Fruit fly (Drosophila melanogaster) whole organism, embryonic: ENCODE measurements around the gene CG13085.

Source experiments
- Abd-B ChIP-seq: fragments of 200-800 bp; sonication (Bioruptor generic); optimal IDR thresholded peaks from 2 replicates; lab custom pipeline; 2018; ENCODE audit warnings: missing biosample characterization, mild to moderate bottlenecking, missing genetic modification characterization, moderate library complexity
- Atf3 ChIP-seq: fragments of 200-800 bp; sonication (Bioruptor generic); optimal IDR thresholded peaks from 3 replicates; lab custom pipeline; 2016; ENCODE audit warnings: missing biosample characterization, missing genetic modification characterization
- CG15514 ChIP-seq: fragments of 200-800 bp; sonication (Bioruptor generic); optimal IDR thresholded peaks from 3 replicates; lab custom pipeline; 2017; ENCODE audit warnings: missing biosample characterization, missing genetic modification characterization, mild to moderate bottlenecking, moderate library complexity, missing genetic modification reagents
- CG7928 ChIP-seq: fragments of 200-800 bp; sonication (Bioruptor generic); optimal IDR thresholded peaks from 2 replicates; lab custom pipeline; 2017; ENCODE audit warnings: missing biosample characterization, mild to moderate bottlenecking, missing genetic modification characterization
- Xrp1 ChIP-seq: fragments of 200-800 bp; sonication (Bioruptor generic); IDR thresholded peaks from 2 replicates; pipeline ENCODE4 v1.3.6; 2022; ENCODE audit warnings: missing biosample characterization, missing genetic modification characterization
- z ChIP-seq: fragments of 200-800 bp; sonication (Bioruptor generic); IDR thresholded peaks from 3 replicates; pipeline ENCODE4 v1.3.6; 2022; ENCODE audit warnings: missing biosample characterization, missing genetic modification characterization

DNA sequence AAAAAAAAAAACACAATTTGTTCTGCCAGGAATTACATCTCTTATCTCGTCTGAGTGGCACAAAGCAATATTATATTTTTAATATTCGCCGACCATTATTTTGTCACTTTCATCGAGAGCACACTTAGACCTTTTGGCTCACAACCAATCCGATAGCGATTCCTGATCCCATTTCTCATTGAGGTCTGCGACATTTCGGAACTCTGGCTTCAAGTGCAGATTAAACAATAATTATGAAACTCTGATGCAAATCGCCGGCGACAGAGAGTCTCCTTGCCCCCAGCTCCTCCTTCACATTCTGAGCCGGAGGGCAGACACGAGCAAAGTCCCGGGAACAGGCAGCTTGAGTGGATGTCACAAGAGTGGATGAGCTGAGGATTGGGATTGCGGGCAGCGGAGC, 45.2 kb downstream of the CG13085 start:
- TF ChIP-seq CG15514 (GFP tag; lab: Kevin White, UChicago) (no peak), z (no peak), CG7928 (GFP tag; lab: Kevin White, UChicago) (no peak), Xrp1 (GFP tag; lab: Robert Waterston, UW) (no peak), Abd-B (GFP tag; lab: Kevin White, UChicago) (no peak), Atf3 (GFP tag; lab: Kevin White, UChicago) (no peak)
